Fruit fly (Drosophila melanogaster) whole organism, embryonic: ENCODE measurements around the gene TBC1d7.

Experiments
- Abd-B ChIP-seq: fragments of 200-800 bp; sonication (Bioruptor generic); optimal IDR thresholded peaks from 2 replicates; lab custom pipeline; 2018; ENCODE audit warnings: missing biosample characterization, mild to moderate bottlenecking, missing genetic modification characterization, moderate library complexity
- Atf-2 ChIP-seq: fragments of 200-800 bp; sonication (Bioruptor generic); optimal IDR thresholded peaks from 2 replicates; lab custom pipeline; 2016; ENCODE audit warnings: missing biosample characterization, missing genetic modification characterization
- Bdp1 ChIP-seq: fragments of 200-800 bp; sonication (Bioruptor generic); optimal IDR thresholded peaks from 3 replicates; lab custom pipeline; 2016; ENCODE audit warnings: missing biosample characterization, missing genetic modification characterization
- CG11696 ChIP-seq: fragments of 200-800 bp; sonication (Bioruptor generic); IDR thresholded peaks from 2 replicates; pipeline ENCODE4 v1.3.6; 2022; ENCODE audit warnings: missing biosample characterization, missing genetic modification characterization
- CG13287 ChIP-seq: fragments of 200-800 bp; sonication (Bioruptor generic); IDR thresholded peaks from 2 replicates; pipeline ENCODE4 v1.3.6; 2022; ENCODE audit warnings: missing biosample characterization, missing genetic modification characterization; ENCODE audit not compliant: partially characterized antibody
- CG13624 ChIP-seq: fragments of 200-800 bp; sonication (Bioruptor generic); optimal IDR thresholded peaks from 2 replicates; lab custom pipeline; 2016; ENCODE audit warnings: missing biosample characterization, missing genetic modification characterization
- CG15601 ChIP-seq: fragments of 200-800 bp; sonication (Bioruptor generic); optimal IDR thresholded peaks from 3 replicates; lab custom pipeline; 2019; ENCODE audit warnings: missing biosample characterization, mild to moderate bottlenecking, missing genetic modification characterization, moderate library complexity
- CG2875 ChIP-seq: fragments of 200-800 bp; sonication (Bioruptor generic); optimal IDR thresholded peaks from 2 replicates; lab custom pipeline; 2017; ENCODE audit warnings: missing biosample characterization, mild to moderate bottlenecking, missing genetic modification characterization, missing genetic modification reagents
- CG3407 ChIP-seq: fragments of 200-800 bp; sonication (Bioruptor generic); optimal IDR thresholded peaks from 2 replicates; lab custom pipeline; 2018; ENCODE audit warnings: missing biosample characterization, mild to moderate bottlenecking, missing genetic modification characterization
- CG3726 ChIP-seq: fragments of 200-800 bp; sonication (Bioruptor generic); IDR thresholded peaks from 3 replicates; pipeline ENCODE4, ENCODE4 v1.3.6; 2022; ENCODE audit warnings: missing biosample characterization, missing genetic modification characterization
- CG4282 ChIP-seq: fragments of 200-800 bp; sonication (Bioruptor generic); optimal IDR thresholded peaks from 2 replicates; lab custom pipeline; 2016; ENCODE audit warnings: missing biosample characterization, missing genetic modification characterization
- CG7745 ChIP-seq: fragments of 200-800 bp; sonication (Bioruptor generic); optimal IDR thresholded peaks from 2 replicates; lab custom pipeline; 2018; ENCODE audit warnings: missing biosample characterization, mild to moderate bottlenecking, missing genetic modification characterization, moderate library complexity
- CG8359 ChIP-seq: fragments of 200-800 bp; sonication (Bioruptor generic); optimal IDR thresholded peaks from 2 replicates; lab custom pipeline; 2017; ENCODE audit warnings: missing biosample characterization, mild to moderate bottlenecking, missing genetic modification characterization, borderline replicate concordance
- CG9215 ChIP-seq: fragments of 200-800 bp; sonication (Bioruptor generic); IDR thresholded peaks from 2 replicates; pipeline ENCODE4 v1.3.6; 2022; ENCODE audit warnings: missing biosample characterization, missing genetic modification characterization
- Dfd ChIP-seq, 2 experiments: fragments of >200 bp; optimal IDR thresholded peaks; 2 replicates each; lab custom pipeline; 2017; ENCODE audit warnings: missing biosample characterization in 2 of 2, missing genetic modification characterization in 2 of 2
- Dref ChIP-seq: fragments of 200-800 bp; sonication (Bioruptor generic); IDR thresholded peaks from 2 replicates; pipeline ENCODE4 v1.3.6; 2022; ENCODE audit warnings: missing biosample characterization, missing genetic modification characterization
- Elba2 ChIP-seq: fragments of 200-800 bp; sonication (Bioruptor generic); optimal IDR thresholded peaks from 3 replicates; lab custom pipeline; 2016; ENCODE audit warnings: missing biosample characterization, missing genetic modification characterization
- Ets65A ChIP-seq: fragments of 200-800 bp; sonication (Bioruptor generic); peaks from one replicate; lab custom pipeline; 2016; ENCODE audit warnings: missing biosample characterization, missing genetic modification characterization
- HmgZ ChIP-seq: fragments of 200-800 bp; sonication (Bioruptor generic); optimal IDR thresholded peaks from 2 replicates; lab custom pipeline; 2018; ENCODE audit warnings: missing biosample characterization, mild to moderate bottlenecking, missing genetic modification characterization
- Hr39 ChIP-seq: fragments of >200 bp; optimal IDR thresholded peaks from 2 replicates; lab custom pipeline; 2017
- NC2α ChIP-seq: fragments of 200-800 bp; sonication (Bioruptor generic); optimal IDR thresholded peaks from 2 replicates; lab custom pipeline; 2016; ENCODE audit warnings: missing biosample characterization, missing genetic modification characterization
- Nf-YB ChIP-seq: fragments of 200-800 bp; sonication (Bioruptor generic); optimal IDR thresholded peaks from 3 replicates; lab custom pipeline; 2019; ENCODE audit warnings: missing biosample characterization, mild to moderate bottlenecking, missing genetic modification characterization, moderate library complexity
- Oaz ChIP-seq: fragments of 200-800 bp; sonication (Bioruptor generic); IDR thresholded peaks from 2 replicates; pipeline ENCODE4 v1.3.6; 2022; ENCODE audit warnings: missing biosample characterization, missing genetic modification characterization
- Ptx1 ChIP-seq: fragments of 200-800 bp; sonication (Bioruptor generic); IDR thresholded peaks from 2 replicates; pipeline ENCODE4 v1.3.6; 2022; ENCODE audit warnings: missing biosample characterization, missing genetic modification characterization
- Sox102F ChIP-seq: fragments of 200-800 bp; sonication (Bioruptor generic); optimal IDR thresholded peaks from 2 replicates; lab custom pipeline; 2018; ENCODE audit warnings: missing biosample characterization, mild to moderate bottlenecking, missing genetic modification characterization, moderate library complexity
- Xbp1 ChIP-seq: fragments of 200-800 bp; sonication (Bioruptor generic); optimal IDR thresholded peaks from 3 replicates; lab custom pipeline; 2016; ENCODE audit warnings: missing biosample characterization, mild to moderate bottlenecking, missing genetic modification characterization
- ab ChIP-seq: fragments of 200-800 bp; sonication (Bioruptor generic); optimal IDR thresholded peaks from 2 replicates; lab custom pipeline; 2016; ENCODE audit warnings: missing biosample characterization, missing genetic modification characterization
- ato ChIP-seq: fragments of 200-800 bp; sonication (Bioruptor generic); IDR thresholded peaks from 2 replicates; pipeline ENCODE4 v1.3.6; 2022; ENCODE audit warnings: missing biosample characterization, missing genetic modification characterization; ENCODE audit not compliant: partially characterized antibody
- cas ChIP-seq: fragments of 200-800 bp; sonication (Bioruptor generic); IDR thresholded peaks from 2 replicates; pipeline ENCODE4 v1.3.6; 2022; ENCODE audit warnings: missing biosample characterization, missing genetic modification characterization
- crol ChIP-seq: fragments of 200-800 bp; sonication (Bioruptor generic); IDR thresholded peaks from 2 replicates; pipeline ENCODE4 v1.3.6; 2022; ENCODE audit warnings: missing biosample characterization, missing genetic modification characterization
- da ChIP-seq: fragments of 200-800 bp; sonication (Bioruptor generic); optimal IDR thresholded peaks from 2 replicates; lab custom pipeline; 2016; ENCODE audit warnings: missing biosample characterization, missing genetic modification characterization
- dimm ChIP-seq: fragments of 200-800 bp; sonication (Bioruptor generic); IDR thresholded peaks from 2 replicates; pipeline ENCODE4 v1.3.6; 2022; ENCODE audit warnings: missing biosample characterization, missing genetic modification characterization
- esg ChIP-seq: fragments of 200-800 bp; sonication (Bioruptor generic); conservative IDR thresholded peaks from 2 replicates; pipeline ENCODE4 v1.3.6; 2022; ENCODE audit warnings: missing biosample characterization, missing genetic modification characterization
- eve ChIP-seq, 2 experiments: fragments of >200 bp; optimal IDR thresholded peaks; 2 replicates each; lab custom pipeline; 2017; ENCODE audit warnings: missing biosample characterization in 2 of 2, missing genetic modification characterization in 2 of 2
- fd3F ChIP-seq: fragments of 200-800 bp; sonication (Bioruptor generic); optimal IDR thresholded peaks from 2 replicates; lab custom pipeline; 2018; ENCODE audit warnings: missing biosample characterization, mild to moderate bottlenecking, missing genetic modification characterization, moderate library complexity
- ftz-f1 ChIP-seq: fragments of 200-800 bp; sonication (Bioruptor generic); optimal IDR thresholded peaks from 2 replicates; lab custom pipeline; 2016; ENCODE audit warnings: missing biosample characterization, missing genetic modification characterization
- jigr1 ChIP-seq: fragments of 200-800 bp; sonication (Bioruptor generic); IDR thresholded peaks from 3 replicates; pipeline ENCODE4 v1.3.6; 2022; ENCODE audit warnings: missing biosample characterization, missing genetic modification characterization
- pfk ChIP-seq: fragments of 200-800 bp; sonication (Bioruptor generic); optimal IDR thresholded peaks from 2 replicates; lab custom pipeline; 2018; ENCODE audit warnings: missing biosample characterization, mild to moderate bottlenecking, missing genetic modification characterization, moderate library complexity
- pnt ChIP-seq: fragments of 200-800 bp; sonication (Bioruptor generic); optimal IDR thresholded peaks from 3 replicates; lab custom pipeline; 2016; ENCODE audit warnings: missing biosample characterization, missing genetic modification characterization
- pros ChIP-seq: fragments of 200-800 bp; sonication (Bioruptor generic); optimal IDR thresholded peaks from 3 replicates; lab custom pipeline; 2019; ENCODE audit warnings: missing biosample characterization, mild to moderate bottlenecking, missing genetic modification characterization, moderate library complexity
- sens ChIP-seq: fragments of 200-800 bp; sonication (Bioruptor generic); peaks from one replicate; lab custom pipeline; 2016; ENCODE audit warnings: missing biosample characterization, missing genetic modification characterization
- slbo ChIP-seq: fragments of 200-800 bp; sonication (Bioruptor generic); IDR thresholded peaks from 2 replicates; pipeline ENCODE4 v1.3.6; 2022; ENCODE audit warnings: missing biosample characterization, missing genetic modification characterization
- sob ChIP-seq: fragments of 200-800 bp; sonication (Bioruptor generic); IDR thresholded peaks from 2 replicates; pipeline ENCODE4 v1.3.6; 2022; ENCODE audit warnings: missing biosample characterization, missing genetic modification characterization
- stc ChIP-seq: fragments of 200-800 bp; sonication (Bioruptor generic); IDR thresholded peaks from 2 replicates; pipeline ENCODE4 v1.3.6; 2022; ENCODE audit warnings: missing biosample characterization, missing genetic modification characterization
- tin ChIP-seq: fragments of 200-800 bp; sonication (Bioruptor generic); optimal IDR thresholded peaks from 3 replicates; lab custom pipeline; 2016; ENCODE audit warnings: missing biosample characterization, missing genetic modification characterization
- wor ChIP-seq: fragments of 200-800 bp; sonication (Bioruptor generic); IDR thresholded peaks from 2 replicates; pipeline ENCODE4 v1.3.6; 2022; ENCODE audit warnings: missing biosample characterization, missing genetic modification characterization
- zen2 ChIP-seq: fragments of 200-800 bp; sonication (Bioruptor generic); IDR thresholded peaks from 3 replicates; pipeline ENCODE4 v1.3.6; 2022; ENCODE audit warnings: missing biosample characterization, missing genetic modification characterization; ENCODE audit not compliant: partially characterized antibody

Gene TBC1d7

dm6 chr3R:24193373-24193879 lies 31.9 kb downstream of the TBC1d7 start, which contains the start of the genes SMC6 and CG6204 (continued):
- peak; percentile 63 for TF ChIP-seq NC2α (GFP tag; lab: Kevin White, UChicago)
- TF ChIP-seq CG13624 (GFP tag; lab: Kevin White, UChicago) = peak; percentile 95
- peak; percentile 86 for TF ChIP-seq CG3726
- TF ChIP-seq Xbp1 = peak; percentile 94
- TF ChIP-seq Dref (GFP tag; lab: Robert Waterston, UW) = peak; percentile 67
- TF ChIP-seq Ptx1 = peak; percentile 97
- no peak; the same call in 1 of the 2 replicates for TF ChIP-seq crol
- no peak for TF ChIP-seq eve (GFP tag; optimal IDR thresholded peaks at IDR 0.05; lab: Kevin White, UChicago)
- peak; percentile 76; the same call in 1 of the 2 replicates for TF ChIP-seq cas (GFP tag; lab: Robert Waterston, UW)
- TF ChIP-seq Hr39 (lab: Kevin White, UChicago) = no peak
- peak; percentile 96 for TF ChIP-seq HmgZ (tag; lab: Kevin White, UChicago)
- peak; percentile 71 for TF ChIP-seq Elba2 (GFP tag; lab: Kevin White, UChicago)
- peak; percentile 97 for TF ChIP-seq Ets65A
- TF ChIP-seq pfk (GFP tag; lab: Kevin White, UChicago) = peak; percentile 82
- TF ChIP-seq Bdp1 (GFP tag; lab: Kevin White, UChicago) = peak; percentile 73
- peak; percentile 97 for TF ChIP-seq Abd-B (GFP tag; lab: Kevin White, UChicago)
- TF ChIP-seq CG3407 (GFP tag; lab: Kevin White, UChicago) = peak; percentile 81
- TF ChIP-seq CG7745 (tag; lab: Kevin White, UChicago) = peak; percentile 63
- TF ChIP-seq esg (GFP tag; lab: Robert Waterston, UW) = peak; percentile 94
- TF ChIP-seq ab (GFP tag; lab: Kevin White, UChicago) = peak; percentile 39
- TF ChIP-seq Sox102F (GFP tag; lab: Kevin White, UChicago) = peak; percentile 95
- TF ChIP-seq Nf-YB = peak; percentile 80
- no peak for TF ChIP-seq ftz-f1
- TF ChIP-seq Dfd (GFP tag; optimal IDR thresholded peaks at IDR 0.05; lab: Kevin White, UChicago) = no peak
- TF ChIP-seq jigr1 (GFP tag; lab: Robert Waterston, UW) = peak; percentile 82; the same call in 2 of the 3 replicates
- TF ChIP-seq sens (GFP tag; lab: Kevin White, UChicago) = peak; percentile 98
- TF ChIP-seq CG13287 = peak; percentile 52
- peak; percentile 88 for TF ChIP-seq wor
- TF ChIP-seq CG9215 (GFP tag; lab: Robert Waterston, UW) = peak; percentile 95
- peak; percentile 84 for TF ChIP-seq pnt (GFP tag; lab: Kevin White, UChicago)
- peak; percentile 71 for TF ChIP-seq Atf-2 (GFP tag; lab: Kevin White, UChicago)
- peak; percentile 95 for TF ChIP-seq stc (GFP tag; lab: Robert Waterston, UW)
- peak; percentile 96 for TF ChIP-seq fd3F (GFP tag; lab: Kevin White, UChicago)
- TF ChIP-seq dimm (GFP tag; lab: Robert Waterston, UW) = peak; percentile 75
- peak; percentile 59 for TF ChIP-seq da (GFP tag; lab: Kevin White, UChicago)
- TF ChIP-seq CG4282 (GFP tag; lab: Kevin White, UChicago) = peak; percentile 13
- TF ChIP-seq CG8359 (GFP tag; lab: Kevin White, UChicago) = peak; percentile 61
- TF ChIP-seq CG2875 (GFP tag; lab: Kevin White, UChicago) = peak; percentile 80
- TF ChIP-seq CG15601 (tag; lab: Kevin White, UChicago) = peak; percentile 87
- no peak for TF ChIP-seq ato (GFP tag; lab: Robert Waterston, UW)
- peak; percentile 86 for TF ChIP-seq CG11696 (GFP tag; lab: Robert Waterston, UW)
- peak; percentile 87 for TF ChIP-seq Oaz (GFP tag; lab: Robert Waterston, UW)
- TF ChIP-seq pros (GFP tag; lab: Kevin White, UChicago) = peak; percentile 20
- peak; percentile 97 for TF ChIP-seq slbo (GFP tag; lab: Robert Waterston, UW)
- TF ChIP-seq zen2 (GFP tag; lab: Robert Waterston, UW) = no peak
- peak; percentile 95 for TF ChIP-seq sob (GFP tag; lab: Robert Waterston, UW)
- TF ChIP-seq tin (GFP tag; lab: Kevin White, UChicago) = peak; percentile 91
- TF ChIP-seq, all 482 proteins: peak for 428
